Fruit fly (Drosophila melanogaster): ENCODE measurements around the gene CG42692.

Gene CG42692

dm6 chr2L:14020875-14021643, 13.2 kb downstream of the CG42692 start (continued):
- TF ChIP-seq esn (GFP tag; optimal IDR thresholded peaks at IDR 0.05) (peak; percentile 51), Hr4 (GFP tag; optimal IDR thresholded peaks at IDR 0.05) (peak; percentile 76), CG9139 (GFP tag; optimal IDR thresholded peaks at IDR 0.05) (no peak), OdsH (GFP tag; optimal IDR thresholded peaks at IDR 0.05) (peak; percentile 49), Hr39 (GFP tag; optimal IDR thresholded peaks at IDR 0.05) (peak; percentile 29), CG11902 (GFP tag; optimal IDR thresholded peaks at IDR 0.05) (peak; percentile 12), CG8319 (GFP tag; optimal IDR thresholded peaks at IDR 0.05) (no peak), CG34406 (GFP tag; optimal IDR thresholded peaks at IDR 0.05) (peak; percentile 58), Eip75B (GFP tag; optimal IDR thresholded peaks at IDR 0.05) (no peak), spab (GFP tag; optimal IDR thresholded peaks at IDR 0.05) (peak; percentile 22), achi (GFP tag; optimal IDR thresholded peaks at IDR 0.05) (peak; percentile 57), topi (GFP tag; optimal IDR thresholded peaks at IDR 0.05) (peak; percentile 64), fkh (GFP tag; optimal IDR thresholded peaks at IDR 0.05) (peak; percentile 55), Blimp-1 (GFP tag; optimal IDR thresholded peaks at IDR 0.05) (peak; percentile 11), CG10631 (GFP tag; optimal IDR thresholded peaks at IDR 0.05) (peak; percentile 71), CG6276 (GFP tag; optimal IDR thresholded peaks at IDR 0.05) (peak; percentile 41), acj6 (GFP tag; optimal IDR thresholded peaks at IDR 0.05) (peak; percentile 63), CG16779 (tag; optimal IDR thresholded peaks at IDR 0.05) (peak; percentile 20), Gug (GFP tag; IDR thresholded peaks at IDR 0.05) (peak; percentile 68), CG32006 (GFP tag; optimal IDR thresholded peaks at IDR 0.05) (peak; percentile 71), CG11762 (GFP tag; optimal IDR thresholded peaks at IDR 0.05; ENCODE audit: insufficient read depth) (no peak), cyc (GFP tag; optimal IDR thresholded peaks at IDR 0.05) (peak; percentile 45), Eip78C (GFP tag) (peak; percentile 93), vri (GFP tag; optimal IDR thresholded peaks at IDR 0.05) (peak; percentile 55), Sox15 (GFP tag; optimal IDR thresholded peaks at IDR 0.05) (peak; percentile 9), CG8119 (GFP tag; IDR thresholded peaks at IDR 0.05) (peak; percentile 74), Met (GFP tag; optimal IDR thresholded peaks at IDR 0.05) (peak; percentile 42), CG1621 (tag; optimal IDR thresholded peaks at IDR 0.05) (peak; percentile 74), CG6163 (GFP tag; IDR thresholded peaks at IDR 0.05) (peak; percentile 81), salr (GFP tag; optimal IDR thresholded peaks at IDR 0.05) (peak; percentile 44 to 84), CG11294 (GFP tag; IDR thresholded peaks at IDR 0.05) (peak; percentile 39), dac (GFP tag; optimal IDR thresholded peaks at IDR 0.05) (peak; percentile 49), net (GFP tag; optimal IDR thresholded peaks at IDR 0.05) (peak; percentile 43), CG6808 (GFP tag; optimal IDR thresholded peaks at IDR 0.05) (no peak)

- TF ChIP-seq fkh (GFP tag; optimal IDR thresholded peaks at IDR 0.05) (peak; percentile 97), CG7368 (GFP tag; optimal IDR thresholded peaks at IDR 0.05) (no peak), ss (GFP tag; optimal IDR thresholded peaks at IDR 0.05) (no peak), Gug (GFP tag; IDR thresholded peaks at IDR 0.05) (0 out of 2 replicates have a peak, but pooled peaks have one; percentile 4), CG6163 (GFP tag; IDR thresholded peaks at IDR 0.05) (peak; percentile 41; the same call in 1 of the 3 replicates), CG1621 (tag; optimal IDR thresholded peaks at IDR 0.05) (peak; percentile 96), salr (GFP tag; optimal IDR thresholded peaks at IDR 0.05) (peak in 1 of 2 experiments; percentile 4), CG11294 (GFP tag; IDR thresholded peaks at IDR 0.05) (no peak), achi (GFP tag; optimal IDR thresholded peaks at IDR 0.05) (no peak), lz (GFP tag; optimal IDR thresholded peaks at IDR 0.05) (no peak)
Measured at dm6 chr2L:14021646-14022129, 13.8 kb downstream of the CG42692 start.
